Worm (Caenorhabditis elegans) whole organism, young adult: ENCODE results near the gene dos-2.

Experiments
- B0035.1 ChIP-seq: sonication (generic microtip); optimal IDR thresholded peaks from 2 replicates; lab custom pipeline; 2016; ENCODE audit warnings: missing genetic modification characterization, mild to moderate bottlenecking, missing compliant biosample characterization, missing genotype, missing genetic modification reagents
- C17E4.6 ChIP-seq: fragments of 200-800 bp; sonication (Bioruptor generic); IDR thresholded peaks from 2 replicates; pipeline ENCODE4 v1.3.6; 2022; ENCODE audit warnings: missing genetic modification reagents, missing genetic modification characterization, missing compliant biosample characterization
- F37B4.10 ChIP-seq: fragments of 200-800 bp; sonication (Bioruptor generic); IDR thresholded peaks from 2 replicates; pipeline ENCODE4 v1.3.6; 2022; ENCODE audit warnings: missing genetic modification characterization, missing compliant biosample characterization
- F39B2.1 ChIP-seq: fragments of 200-800 bp; sonication (Bioruptor generic); IDR thresholded peaks from 2 replicates; pipeline ENCODE4 v1.3.6; 2022; ENCODE audit warnings: missing genetic modification reagents, missing genetic modification characterization, missing compliant biosample characterization
- F52B5.7 ChIP-seq: sonication (generic microtip); optimal IDR thresholded peaks from 2 replicates; lab custom pipeline; 2016; ENCODE audit warnings: mild to moderate bottlenecking, missing genetic modification characterization, missing compliant biosample characterization
- F57A8.1 ChIP-seq: fragments of 200-800 bp; sonication (Bioruptor generic); optimal IDR thresholded peaks from 2 replicates; lab custom pipeline; 2018; ENCODE audit warnings: mild to moderate bottlenecking, missing genetic modification characterization, moderate library complexity, missing compliant biosample characterization
- T07F8.4 ChIP-seq: sonication (generic microtip); optimal IDR thresholded peaks from 2 replicates; lab custom pipeline; 2016; ENCODE audit warnings: mild to moderate bottlenecking, missing genetic modification characterization, moderate library complexity, missing compliant biosample characterization
- T26A5.8 ChIP-seq: sonication (generic microtip); optimal IDR thresholded peaks from 2 replicates; lab custom pipeline; 2016; ENCODE audit warnings: missing genetic modification characterization, missing compliant biosample characterization
- Y53G8AR.9 ChIP-seq: fragments of 200-800 bp; sonication (Bioruptor generic); conservative IDR thresholded peaks from 2 replicates; pipeline ENCODE4 v1.3.6; 2022; ENCODE audit warnings: missing genetic modification reagents, missing genetic modification characterization, missing compliant biosample characterization
- aptf-2 ChIP-seq: fragments of 200-800 bp; sonication (Bioruptor generic); conservative IDR thresholded peaks from 2 replicates; pipeline ENCODE4 v1.3.6; 2022; ENCODE audit warnings: missing genetic modification reagents, missing genetic modification characterization, missing compliant biosample characterization
- aptf-3 ChIP-seq: fragments of 200-800 bp; sonication (Bioruptor generic); IDR thresholded peaks from 2 replicates; pipeline ENCODE4 v1.3.6; 2022; ENCODE audit warnings: missing genetic modification characterization, missing compliant biosample characterization
- attf-3 ChIP-seq: fragments of 200-800 bp; sonication (Bioruptor generic); conservative IDR thresholded peaks from 2 replicates; pipeline ENCODE4 v1.3.6; 2022; ENCODE audit warnings: missing genetic modification reagents, missing genetic modification characterization, missing compliant biosample characterization
- bed-2 ChIP-seq: fragments of 200-800 bp; sonication (Bioruptor generic); IDR thresholded peaks from 2 replicates; pipeline ENCODE4 v1.3.6; 2022; ENCODE audit warnings: missing genetic modification reagents, missing genetic modification characterization, missing compliant biosample characterization
- ccch-3 ChIP-seq: fragments of 200-800 bp; sonication (Bioruptor generic); optimal IDR thresholded peaks from 2 replicates; lab custom pipeline; 2018; ENCODE audit warnings: mild to moderate bottlenecking, missing genetic modification characterization, missing compliant biosample characterization
- ceh-27 ChIP-seq: fragments of 200-800 bp; sonication (Bioruptor generic); optimal IDR thresholded peaks from 2 replicates; lab custom pipeline; 2018; ENCODE audit warnings: mild to moderate bottlenecking, missing genetic modification characterization, moderate library complexity, missing compliant biosample characterization
- ceh-58 ChIP-seq: fragments of 200-800 bp; sonication (Bioruptor generic); IDR thresholded peaks from 2 replicates; pipeline ENCODE4 v1.3.6; 2022; ENCODE audit warnings: missing genetic modification characterization, missing compliant biosample characterization
- ceh-79 ChIP-seq: sonication (generic microtip); optimal IDR thresholded peaks from 2 replicates; lab custom pipeline; 2017; ENCODE audit warnings: mild to moderate bottlenecking, missing genetic modification characterization, missing compliant biosample characterization
- dpff-1 ChIP-seq: sonication (generic microtip); optimal IDR thresholded peaks from 2 replicates; lab custom pipeline; 2017; ENCODE audit warnings: mild to moderate bottlenecking, missing genetic modification characterization, missing compliant biosample characterization
- dpl-1 ChIP-seq: fragments of 150-350 bp; optimal IDR thresholded peaks from 2 replicates; lab custom pipeline; 2014; ENCODE audit warnings: missing biosample characterization, missing genetic modification reagents, missing genetic modification characterization
- egl-18 ChIP-seq: fragments of 200-800 bp; sonication (Bioruptor generic); IDR thresholded peaks from 2 replicates; pipeline ENCODE4 v1.3.6; 2022; ENCODE audit warnings: missing genetic modification reagents, missing genetic modification characterization, missing compliant biosample characterization
- ekl-4 ChIP-seq: fragments of 200-800 bp; sonication (Bioruptor generic); IDR thresholded peaks from 2 replicates; pipeline ENCODE4 v1.3.6; 2022; ENCODE audit warnings: missing genetic modification reagents, missing genetic modification characterization, missing compliant biosample characterization
- fkh-3 ChIP-seq: sonication (generic microtip); optimal IDR thresholded peaks from 2 replicates; lab custom pipeline; 2016; ENCODE audit warnings: mild to moderate bottlenecking, missing genetic modification characterization, missing compliant biosample characterization
- lin-35 ChIP-seq, 3 experiments: fragments of 150-350 bp in 2 of 3; sonication (generic microtip) in 1 of 3; optimal IDR thresholded peaks; 2 replicates each; lab custom pipeline; 2014 to 2018; ENCODE audit warnings: missing biosample characterization in 3 of 3, missing genetic modification characterization in 3 of 3, missing genetic modification reagents in 3 of 3
- lsl-1 ChIP-seq: fragments of 200-800 bp; sonication (Bioruptor generic); optimal IDR thresholded peaks from 2 replicates; lab custom pipeline; 2018; ENCODE audit warnings: mild to moderate bottlenecking, missing genetic modification characterization, moderate library complexity, missing compliant biosample characterization
- madf-3 ChIP-seq: fragments of 200-800 bp; sonication (Bioruptor generic); IDR thresholded peaks from 2 replicates; pipeline ENCODE4 v1.3.6; 2022; ENCODE audit warnings: missing genetic modification reagents, missing genetic modification characterization, missing compliant biosample characterization
- mel-28 ChIP-seq: sonication (generic microtip); optimal IDR thresholded peaks from 2 replicates; lab custom pipeline; 2016; ENCODE audit warnings: borderline replicate concordance, mild to moderate bottlenecking, missing genetic modification characterization, missing compliant biosample characterization
- nfya-1 ChIP-seq: sonication (generic microtip); optimal IDR thresholded peaks from 2 replicates; lab custom pipeline; 2017; ENCODE audit warnings: antibody characterized with exemption, missing compliant biosample characterization, missing genetic modification characterization, borderline replicate concordance; ENCODE audit not compliant: insufficient read depth
- nhr-120 ChIP-seq: fragments of 200-800 bp; sonication (Bioruptor generic); IDR thresholded peaks from 2 replicates; pipeline ENCODE4 v1.3.6; 2022; ENCODE audit warnings: missing genetic modification characterization, missing compliant biosample characterization
- nhr-80 ChIP-seq: sonication (generic microtip); optimal IDR thresholded peaks from 2 replicates; lab custom pipeline; 2016; ENCODE audit warnings: missing genetic modification characterization, missing compliant biosample characterization
- nhr-90 ChIP-seq: sonication (generic microtip); optimal IDR thresholded peaks from 2 replicates; lab custom pipeline; 2016; ENCODE audit warnings: missing genotype, mild to moderate bottlenecking, missing genetic modification characterization, missing compliant biosample characterization
- pbrm-1 ChIP-seq: fragments of 200-800 bp; sonication (Bioruptor generic); IDR thresholded peaks from 2 replicates; pipeline ENCODE4 v1.3.6; 2022; ENCODE audit warnings: missing genetic modification reagents, missing genetic modification characterization, missing compliant biosample characterization
- sea-2 ChIP-seq: fragments of 200-800 bp; sonication (Bioruptor generic); IDR thresholded peaks from 2 replicates; pipeline ENCODE4 v1.3.6; 2022; ENCODE audit warnings: missing genetic modification characterization, missing compliant biosample characterization
- snpc-1.3 ChIP-seq: sonication (generic microtip); optimal IDR thresholded peaks from 2 replicates; lab custom pipeline; 2017; ENCODE audit warnings: missing genetic modification characterization, mild to moderate bottlenecking, missing compliant biosample characterization, antibody characterized with exemption, moderate library complexity, missing genotype, missing genetic modification reagents; ENCODE audit not compliant: insufficient read depth
- tbp1 ChIP-seq: fragments of 200-800 bp; sonication (Bioruptor generic); optimal IDR thresholded peaks from 2 replicates; lab custom pipeline; 2018; ENCODE audit warnings: mild to moderate bottlenecking, missing genetic modification characterization, missing compliant biosample characterization
- xnd-1 ChIP-seq: sonication (generic microtip); optimal IDR thresholded peaks from 2 replicates; lab custom pipeline; 2016; ENCODE audit warnings: missing genotype, missing genetic modification reagents, missing genetic modification characterization, missing compliant biosample characterization

The dos-2 gene

DNA sequence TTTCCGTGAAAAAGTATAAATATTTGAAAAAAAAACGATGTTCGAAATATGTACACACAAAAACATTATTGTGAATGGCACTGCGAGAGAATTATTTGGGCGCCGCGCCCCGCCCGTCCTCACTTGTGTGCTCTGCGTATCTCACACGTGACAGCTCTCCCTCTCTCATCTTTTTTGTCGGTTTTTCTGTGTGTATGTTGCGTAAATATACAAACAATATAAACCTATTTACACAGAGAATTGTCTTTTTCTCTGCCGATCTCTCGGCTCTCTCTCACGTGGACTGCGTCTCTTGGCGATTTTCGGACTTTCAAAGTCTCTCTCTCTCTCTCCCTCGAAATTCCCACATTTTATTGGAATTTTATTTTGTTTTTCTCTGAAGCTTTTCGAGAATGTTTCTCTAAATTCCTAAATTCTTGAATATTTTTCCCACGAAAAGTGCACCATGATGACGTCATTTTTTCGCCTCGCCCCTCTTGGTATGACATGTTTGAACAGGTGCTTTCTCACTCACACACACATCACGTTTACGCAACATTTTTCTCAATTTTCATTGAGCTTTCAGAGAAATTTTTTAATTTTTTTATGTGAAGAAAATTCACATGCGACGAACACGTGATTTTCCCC lies 17.3 kb upstream of the dos-2 start (continued):
- no peak for TF ChIP-seq attf-3
- no peak for TF ChIP-seq aptf-3
- TF ChIP-seq tbp1, result peak; percentile 38
- peak; percentile 85 for TF ChIP-seq nhr-80 (tag; lab: Kevin White, UChicago)
- no peak for TF ChIP-seq snpc-1.3 (tag; lab: Kevin White, UChicago)
- no peak for TF ChIP-seq aptf-2
- no peak for TF ChIP-seq F52B5.7 (tag; lab: Kevin White, UChicago)
- TF ChIP-seq ekl-4 (GFP tag; lab: Robert Waterston, UW), result peak; percentile 51; the same call in 1 of the 2 replicates
- TF ChIP-seq lsl-1 (GFP tag; lab: Kevin White, UChicago), result no peak
- TF ChIP-seq dpff-1 (tag; lab: Kevin White, UChicago), result no peak
- TF ChIP-seq F39B2.1 (GFP tag; lab: Robert Waterston, UW), result no peak
- TF ChIP-seq nhr-120 (GFP tag; lab: Robert Waterston, UW), result no peak
- TF ChIP-seq xnd-1 (tag; lab: Kevin White, UChicago), result no peak
- no peak for TF ChIP-seq B0035.1
- TF ChIP-seq C17E4.6, result no peak
- no peak for TF ChIP-seq Y53G8AR.9 (GFP tag; lab: Robert Waterston, UW)
- no peak for TF ChIP-seq bed-2 (GFP tag; lab: Robert Waterston, UW)
- peak; percentile 43 for TF ChIP-seq nhr-90 (tag; lab: Kevin White, UChicago)
- TF ChIP-seq madf-3 (GFP tag; lab: Robert Waterston, UW), result no peak
- no peak for TF ChIP-seq dpl-1 (GFP tag; lab: Kevin White, UChicago)
- TF ChIP-seq pbrm-1 (GFP tag; lab: Robert Waterston, UW), result 0 out of 2 replicates have a peak, but pooled peaks have one; percentile 21
- no peak for TF ChIP-seq ccch-3 (GFP tag; lab: Kevin White, UChicago)
- TF ChIP-seq ceh-79 (tag; lab: Kevin White, UChicago), result no peak
- TF ChIP-seq F57A8.1 (GFP tag; lab: Kevin White, UChicago), result no peak
- TF ChIP-seq mel-28 (tag; lab: Kevin White, UChicago), result no peak
- TF ChIP-seq nfya-1 (tag; lab: Kevin White, UChicago), result no peak
- TF ChIP-seq lin-35 (GFP tag; optimal IDR thresholded peaks at IDR 0.05; lab: Kevin White, UChicago), result peak in 1 of 3 experiments; percentile 49
- TF ChIP-seq T26A5.8 (tag; lab: Kevin White, UChicago), result no peak
- no peak for TF ChIP-seq fkh-3 (tag; lab: Kevin White, UChicago)
- TF ChIP-seq sea-2 (GFP tag; lab: Robert Waterston, UW), result peak; percentile 51; the same call in 1 of the 2 replicates
- TF ChIP-seq ceh-58 (GFP tag; lab: Robert Waterston, UW), result no peak
- TF ChIP-seq F37B4.10, result no peak

- TF ChIP-seq xnd-1 (tag; lab: Kevin White, UChicago) (no peak), B0035.1 (no peak), T07F8.4 (tag; lab: Kevin White, UChicago) (no peak), egl-18 (GFP tag; lab: Robert Waterston, UW) (no peak), ceh-79 (tag; lab: Kevin White, UChicago) (no peak)
Observed at ce11 chrII:3959432-3960102, 16.5 kb upstream of the dos-2 start.

DNA sequence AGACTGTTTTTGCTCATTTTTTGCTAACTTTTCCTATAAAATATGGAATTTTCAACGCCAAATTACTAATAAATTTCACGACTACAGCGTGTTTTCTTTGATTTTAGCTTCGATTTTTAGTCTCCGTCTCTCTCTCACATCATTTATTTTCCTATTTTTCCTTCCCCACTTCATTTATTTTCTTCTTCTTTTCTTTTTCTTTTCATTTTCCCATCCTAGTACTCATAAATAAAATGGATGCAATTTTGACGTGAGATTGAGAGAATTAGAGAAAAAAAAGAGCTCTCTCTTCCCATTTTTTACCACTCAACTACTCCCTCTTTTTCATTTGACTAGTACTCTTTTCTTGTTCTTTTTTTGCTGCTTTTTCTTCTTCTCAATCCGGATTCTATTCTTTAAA lies 15.8 kb upstream of the dos-2 start:
- TF ChIP-seq ceh-27 (peak; percentile 18), lin-35 (GFP tag; optimal IDR thresholded peaks at IDR 0.05; lab: Kevin White, UChicago) (peak in 1 of 3 experiments; percentile 7), F39B2.1 (GFP tag; lab: Robert Waterston, UW) (no peak), nfya-1 (tag; lab: Kevin White, UChicago) (no peak)
- TF ChIP-seq, all 124 proteins: peak for 2
